Fruit fly (Drosophila melanogaster) whole organism, pupa: Measurements from ENCODE around the gene Slh.
A peak's percentile ranks its signal among the peaks of the same experiment; 100 is the strongest.

Experiments used
- CG10348 ChIP-seq: fragments of 200-800 bp; sonication (Bioruptor generic); IDR thresholded peaks from 2 replicates; pipeline ENCODE4 v1.3.6; 2022; ENCODE audit warnings: missing biosample characterization, missing genetic modification characterization
- CG13204 ChIP-seq: fragments of 200-800 bp; sonication (Bioruptor generic); optimal IDR thresholded peaks from 2 replicates; lab custom pipeline; 2018; ENCODE audit warnings: missing biosample characterization, mild to moderate bottlenecking, missing genetic modification characterization, moderate library complexity
- CG32121 ChIP-seq: fragments of 200-800 bp; sonication (Bioruptor generic); IDR thresholded peaks from 2 replicates; pipeline ENCODE4 v1.3.6; 2022; ENCODE audit warnings: missing biosample characterization, missing genetic modification characterization
- CG34367 ChIP-seq: fragments of 200-800 bp; sonication (Bioruptor generic); optimal IDR thresholded peaks from 2 replicates; lab custom pipeline; 2018; ENCODE audit warnings: missing biosample characterization, mild to moderate bottlenecking, missing genetic modification characterization
- CG4496 ChIP-seq: fragments of 200-800 bp; sonication (Bioruptor generic); IDR thresholded peaks from 3 replicates; pipeline ENCODE4 v1.3.6; 2022; ENCODE audit warnings: missing biosample characterization, missing genetic modification characterization
- CG8159 ChIP-seq: fragments of 200-800 bp; sonication (Bioruptor generic); optimal IDR thresholded peaks from 3 replicates; lab custom pipeline; 2018; ENCODE audit warnings: missing biosample characterization, mild to moderate bottlenecking, missing genetic modification characterization, moderate library complexity
- D1 ChIP-seq: fragments of 200-800 bp; sonication (Bioruptor generic); optimal IDR thresholded peaks from 2 replicates; lab custom pipeline; 2018; ENCODE audit warnings: missing biosample characterization, mild to moderate bottlenecking, missing genetic modification characterization, moderate library complexity
- EcR ChIP-seq: fragments of 200-800 bp; sonication (Bioruptor generic); optimal IDR thresholded peaks from 3 replicates; lab custom pipeline; 2019; ENCODE audit warnings: missing biosample characterization, missing genetic modification characterization, mild to moderate bottlenecking, moderate library complexity, missing genetic modification reagents
- Pif1A ChIP-seq: fragments of 200-800 bp; sonication (Bioruptor generic); optimal IDR thresholded peaks from 3 replicates; lab custom pipeline; 2016; ENCODE audit warnings: missing biosample characterization, missing genetic modification characterization
- Snoo ChIP-seq: fragments of 200-800 bp; sonication (Bioruptor generic); optimal IDR thresholded peaks from 3 replicates; lab custom pipeline; 2017; ENCODE audit warnings: missing biosample characterization, mild to moderate bottlenecking, missing genetic modification characterization, inconsistent platforms
- fd96Ca ChIP-seq: fragments of 200-800 bp; sonication (Bioruptor generic); IDR thresholded peaks from 3 replicates; pipeline ENCODE4 v1.3.6; 2022; ENCODE audit warnings: missing biosample characterization, missing genetic modification characterization

DNA sequence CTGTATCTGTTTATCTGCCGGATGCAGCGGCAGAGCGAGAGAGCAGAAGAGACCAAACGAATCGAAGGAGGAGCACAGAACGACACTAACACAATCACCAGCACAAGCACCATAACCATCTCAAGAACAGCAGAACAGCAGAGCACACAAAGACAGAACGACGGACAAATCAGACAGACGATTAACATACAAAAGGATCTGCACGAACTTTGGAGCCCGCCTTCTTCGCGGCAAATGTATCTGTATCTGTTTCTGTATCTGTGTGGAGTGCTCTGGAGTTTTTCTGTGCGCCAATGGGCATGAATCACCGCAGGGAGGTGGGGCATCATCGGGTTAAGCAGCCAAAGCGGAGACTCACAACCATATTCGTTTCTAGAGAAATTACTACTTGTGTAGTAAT lies 44.0 kb downstream of the Slh start:
- TF ChIP-seq CG10348 (GFP tag; lab: Robert Waterston, UW) (no peak), EcR (GFP tag; lab: Kevin White, UChicago) (peak; percentile 39), CG8159 (tag; lab: Kevin White, UChicago) (no peak), Snoo (tag; lab: Kevin White, UChicago) (no peak), CG13204 (no peak), CG32121 (GFP tag; lab: Robert Waterston, UW) (no peak), CG4496 (GFP tag; lab: Robert Waterston, UW) (0 out of 3 replicates have a peak, but pooled peaks have one; percentile 31), D1 (tag; lab: Kevin White, UChicago) (no peak), fd96Ca (GFP tag; lab: Robert Waterston, UW) (no peak), CG34367 (tag; lab: Kevin White, UChicago) (no peak), Pif1A (no peak)
